Fruit fly (Drosophila melanogaster) whole organism, wandering third instar larva: ENCODE results near the gene CG6688.

Source experiments
- CrebA ChIP-seq: fragments of 200-800 bp; sonication (Bioruptor generic); optimal IDR thresholded peaks from 2 replicates; lab custom pipeline; 2016; ENCODE audit warnings: missing biosample characterization, mild to moderate bottlenecking, missing genetic modification characterization, borderline replicate concordance
- GATAd ChIP-seq: sonication (Bioruptor generic); optimal IDR thresholded peaks from 2 replicates; lab custom pipeline; 2016; ENCODE audit warnings: missing biosample characterization, missing genetic modification characterization
- Hr78 ChIP-seq: fragments of >200 bp; optimal IDR thresholded peaks from 2 replicates; lab custom pipeline; 2017; ENCODE audit warnings: missing biosample characterization, missing genetic modification characterization
- Myc ChIP-seq: fragments of >200 bp; optimal IDR thresholded peaks from 2 replicates; lab custom pipeline; 2017
- OdsH ChIP-seq: fragments of 200-800 bp; sonication (Bioruptor generic); optimal IDR thresholded peaks from 2 replicates; lab custom pipeline; 2016; ENCODE audit warnings: missing biosample characterization, mild to moderate bottlenecking, missing genetic modification characterization
- Vsx2 ChIP-seq: fragments of 200-300, 225-300 bp; sonication (Bioruptor generic); optimal IDR thresholded peaks from 2 replicates; lab custom pipeline; 2018; ENCODE audit warnings: missing biosample characterization, missing genetic modification characterization; ENCODE audit not compliant: partially characterized antibody
- jim ChIP-seq: fragments of 175-275, 200-325 bp; sonication (Bioruptor generic); optimal IDR thresholded peaks from 2 replicates; lab custom pipeline; 2016; ENCODE audit warnings: missing biosample characterization, mild to moderate bottlenecking, missing genetic modification characterization
- pan ChIP-seq: fragments of >200 bp; optimal IDR thresholded peaks from 2 replicates; lab custom pipeline; 2017
- psq ChIP-seq: fragments of 200-800 bp; sonication (Bioruptor generic); optimal IDR thresholded peaks from 3 replicates; lab custom pipeline; 2017; ENCODE audit warnings: missing biosample characterization, mild to moderate bottlenecking, missing genetic modification characterization, moderate library complexity
- sage ChIP-seq: fragments of 200-800 bp; sonication (Bioruptor generic); optimal IDR thresholded peaks from 2 replicates; lab custom pipeline; 2016; ENCODE audit warnings: missing biosample characterization, mild to moderate bottlenecking, missing genetic modification characterization
- tai ChIP-seq: sonication (Bioruptor generic); optimal IDR thresholded peaks from 2 replicates; lab custom pipeline; 2016; ENCODE audit warnings: missing biosample characterization, missing genetic modification characterization

- TF ChIP-seq psq (GFP tag; lab: Kevin White, UChicago) (no peak), Hr78 (no peak), Myc (lab: Kevin White, UChicago) (no peak), sage (GFP tag; lab: Kevin White, UChicago) (no peak), GATAd (GFP tag; lab: Kevin White, UChicago) (no peak), OdsH (GFP tag; lab: Kevin White, UChicago) (no peak), tai (GFP tag; lab: Kevin White, UChicago) (no peak), Vsx2 (GFP tag; lab: Kevin White, UChicago) (no peak), pan (lab: Kevin White, UChicago) (no peak), CrebA (no peak), jim (GFP tag; lab: Kevin White, UChicago) (no peak)
These were observed 48.0 kb downstream of the CG6688 start for dm6 chr3R:23060166-23060565.
